Fruit fly (Drosophila melanogaster): ENCODE measurements around the gene TfIIA-L.

Gene TfIIA-L

DNA sequence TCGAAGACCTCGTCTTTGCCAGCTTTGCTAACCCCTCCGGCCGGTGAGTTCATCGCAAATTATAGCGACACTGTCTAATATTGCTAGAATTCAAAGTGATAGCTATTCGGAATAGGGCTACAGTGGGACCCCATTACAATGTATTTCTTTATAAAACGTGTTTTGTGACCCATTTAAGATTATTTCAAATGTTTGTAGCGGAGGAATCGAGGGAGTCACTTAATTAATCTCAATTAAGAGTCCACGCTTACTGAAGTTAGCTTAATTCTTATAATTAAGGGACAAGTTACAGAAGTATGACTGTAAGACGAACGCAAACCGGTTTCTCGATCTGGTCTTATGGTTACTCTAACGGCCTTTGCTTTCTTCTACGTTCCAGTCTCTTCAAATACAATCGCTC is 38.7 kb downstream of the TfIIA-L start (continued):
- TF ChIP-seq Abd-B (GFP tag; optimal IDR thresholded peaks at IDR 0.05) (no peak), jumu (GFP tag; optimal IDR thresholded peaks at IDR 0.05) (no peak), CG10267 (tag; optimal IDR thresholded peaks at IDR 0.05) (peak; percentile 17), gfzf (GFP tag; optimal IDR thresholded peaks at IDR 0.05) (no peak), Atf-2 (GFP tag; optimal IDR thresholded peaks at IDR 0.05) (no peak), cas (GFP tag; IDR thresholded peaks at IDR 0.05) (no peak), CG2116 (GFP tag; optimal IDR thresholded peaks at IDR 0.05) (no peak), cg (GFP tag; optimal IDR thresholded peaks at IDR 0.05) (no peak), dati (GFP tag; IDR thresholded peaks at IDR 0.05) (no peak), CG10979 (tag; optimal IDR thresholded peaks at IDR 0.05) (peak; percentile 62), Myb (GFP tag; optimal IDR thresholded peaks at IDR 0.05) (peak; percentile 6), CG17328 (GFP tag; IDR thresholded peaks at IDR 0.05) (no peak), Opbp (GFP tag; IDR thresholded peaks at IDR 0.05; ENCODE audit: partially characterized antibody) (no peak), H2.0 (GFP tag; IDR thresholded peaks at IDR 0.05) (no peak; the same call in 1 of the 2 replicates), Ptx1 (GFP tag; IDR thresholded peaks at IDR 0.05) (peak; percentile 31; the same call in 1 of the 2 replicates), H15 (GFP tag; IDR thresholded peaks at IDR 0.05) (no peak), chinmo (GFP tag; IDR thresholded peaks at IDR 0.05; ENCODE audit: partially characterized antibody) (no peak), CG30431 (GFP tag; optimal IDR thresholded peaks at IDR 0.05) (peak; percentile 19), Nf-YA (GFP tag; IDR thresholded peaks at IDR 0.05) (no peak), CG42726 (GFP tag; IDR thresholded peaks at IDR 0.05; ENCODE audit: partially characterized antibody) (no peak), slou (GFP tag; optimal IDR thresholded peaks at IDR 0.05) (no peak), CG1233 (GFP tag; optimal IDR thresholded peaks at IDR 0.05) (peak; percentile 4), ara (GFP tag; IDR thresholded peaks at IDR 0.05) (peak; percentile 39; the same call in 1 of the 2 replicates), Jarid2 (GFP tag; optimal IDR thresholded peaks at IDR 0.05) (no peak), CG10462 (GFP tag; optimal IDR thresholded peaks at IDR 0.05) (no peak), crp (GFP tag; optimal IDR thresholded peaks at IDR 0.05) (no peak), CG30020 (tag; optimal IDR thresholded peaks at IDR 0.05) (no peak), ham (GFP tag; IDR thresholded peaks at IDR 0.05) (no peak), CG8924 (tag; optimal IDR thresholded peaks at IDR 0.05) (peak; percentile 37), Bdp1 (GFP tag; optimal IDR thresholded peaks at IDR 0.05) (no peak), ems (GFP tag; optimal IDR thresholded peaks at IDR 0.05) (no peak), en (GFP tag; optimal IDR thresholded peaks at IDR 0.05) (no peak), HLHmδ (GFP tag; optimal IDR thresholded peaks at IDR 0.05) (no peak), CG12299 (tag; optimal IDR thresholded peaks at IDR 0.05) (no peak), CG7928 (GFP tag; optimal IDR thresholded peaks at IDR 0.05) (no peak), CG8944 (GFP tag; optimal IDR thresholded peaks at IDR 0.05) (no peak), CG10366 (GFP tag; IDR thresholded peaks at IDR 0.05) (no peak), exex (tag; optimal IDR thresholded peaks at IDR 0.05) (no peak), HLH4C (GFP tag; IDR thresholded peaks at IDR 0.05; ENCODE audit: partially characterized antibody) (no peak), klu (GFP tag; IDR thresholded peaks at IDR 0.05) (no peak), CG4360 (GFP tag; IDR thresholded peaks at IDR 0.05) (no peak), CG3163 (GFP tag; optimal IDR thresholded peaks at IDR 0.05) (no peak), dpn (GFP tag; optimal IDR thresholded peaks at IDR 0.05) (peak; percentile 29 to 42), CG6272 (GFP tag; IDR thresholded peaks at IDR 0.05) (no peak), sob (GFP tag; IDR thresholded peaks at IDR 0.05) (peak; percentile 51), chm (GFP tag; IDR thresholded peaks at IDR 0.05) (0 out of 2 replicates have a peak, but pooled peaks have one; percentile 21), CG6175 (GFP tag; IDR thresholded peaks at IDR 0.05) (no peak), ewg (GFP tag; optimal IDR thresholded peaks at IDR 0.05) (no peak), unc-4 (GFP tag; IDR thresholded peaks at IDR 0.05; ENCODE audit: partially characterized antibody) (no peak), Awh (GFP tag; IDR thresholded peaks at IDR 0.05) (no peak), pho (GFP tag; optimal IDR thresholded peaks at IDR 0.05) (peak; percentile 12), CG33557 (GFP tag; optimal IDR thresholded peaks at IDR 0.05) (peak; percentile 8)

All from whole organism, embryonic.